Worm (Caenorhabditis elegans): Measurements from ENCODE around the gene Y82E9BL.1.

Gene Y82E9BL.1

ce11 chrIII:1395355-1395754, 40.1 kb upstream of the Y82E9BL.1 start:
- no peak for TF ChIP-seq zip-8 (tag; optimal IDR thresholded peaks at IDR 0.05)
- no peak for TF ChIP-seq sem-2 (GFP tag; optimal IDR thresholded peaks at IDR 0.05)
- TF ChIP-seq ceh-39 (tag; optimal IDR thresholded peaks at IDR 0.05) = no peak
- no peak for TF ChIP-seq ztf-11 (tag; optimal IDR thresholded peaks at IDR 0.05)
- no peak for TF ChIP-seq tbx-8 (GFP tag; optimal IDR thresholded peaks at IDR 0.05)
- no peak for TF ChIP-seq bed-3 (GFP tag; optimal IDR thresholded peaks at IDR 0.05)
- TF ChIP-seq ceh-83 (GFP tag; optimal IDR thresholded peaks at IDR 0.05) = no peak
- TF ChIP-seq lsy-2 (tag; optimal IDR thresholded peaks at IDR 0.05) = no peak
- no peak for TF ChIP-seq nhr-28 (tag; optimal IDR thresholded peaks at IDR 0.05)
- TF ChIP-seq mab-5 (tag; optimal IDR thresholded peaks at IDR 0.05) = no peak

ce11 chrIII:1392763-1393162, 37.5 kb upstream of the Y82E9BL.1 start:
- TF ChIP-seq ces-1 (GFP tag; optimal IDR thresholded peaks at IDR 0.05) = no peak
- TF ChIP-seq drap-1 (GFP tag; optimal IDR thresholded peaks at IDR 0.05) = no peak
- no peak for TF ChIP-seq mls-2 (tag; optimal IDR thresholded peaks at IDR 0.05)
- no peak for TF ChIP-seq zip-8 (tag; optimal IDR thresholded peaks at IDR 0.05)
- no peak for TF ChIP-seq ceh-43 (GFP tag; optimal IDR thresholded peaks at IDR 0.05)
- no peak for TF ChIP-seq ham-2 (GFP tag; optimal IDR thresholded peaks at IDR 0.05)
- no peak for TF ChIP-seq ztf-11 (tag; optimal IDR thresholded peaks at IDR 0.05)
- TF ChIP-seq nhr-237 (tag; optimal IDR thresholded peaks at IDR 0.05) = no peak
- TF ChIP-seq sptf-1 (tag; optimal IDR thresholded peaks at IDR 0.05) = no peak
- TF ChIP-seq M03D4.4 (tag; optimal IDR thresholded peaks at IDR 0.05) = no peak
- no peak for TF ChIP-seq blmp-1 (tag; optimal IDR thresholded peaks at IDR 0.05)
- TF ChIP-seq lin-32 (GFP tag; optimal IDR thresholded peaks at IDR 0.05) = no peak
- no peak for TF ChIP-seq cnd-1 (tag; optimal IDR thresholded peaks at IDR 0.05)
- no peak for TF ChIP-seq nhr-2 (tag; optimal IDR thresholded peaks at IDR 0.05)
- TF ChIP-seq nhr-28 (tag; optimal IDR thresholded peaks at IDR 0.05) = no peak
- TF ChIP-seq pha-4 (tag; optimal IDR thresholded peaks at IDR 0.05) = no peak

ce11 chrIII:1391752-1392151, 36.5 kb upstream of the Y82E9BL.1 start, which contains the start of gene pals-17:
pals-17 (minus strand) TSS chrIII:1391852.
- TF ChIP-seq nhr-76 (tag; optimal IDR thresholded peaks at IDR 0.05) (no peak), mep-1 (tag; optimal IDR thresholded peaks at IDR 0.05) (no peak), unc-62 (GFP tag; optimal IDR thresholded peaks at IDR 0.05) (no peak), zip-8 (tag; optimal IDR thresholded peaks at IDR 0.05) (no peak), elt-3 (tag; optimal IDR thresholded peaks at IDR 0.05) (no peak), sem-2 (GFP tag; optimal IDR thresholded peaks at IDR 0.05) (no peak), nhr-237 (tag; optimal IDR thresholded peaks at IDR 0.05) (no peak), mab-5 (tag; optimal IDR thresholded peaks at IDR 0.05) (no peak), flh-1 (GFP tag; optimal IDR thresholded peaks at IDR 0.05) (no peak), cnd-1 (tag; optimal IDR thresholded peaks at IDR 0.05) (no peak)

- TF ChIP-seq elt-3 (tag; optimal IDR thresholded peaks at IDR 0.05) = no peak
- no peak for TF ChIP-seq blmp-1 (tag; optimal IDR thresholded peaks at IDR 0.05)
- no peak for TF ChIP-seq unc-39 (tag; optimal IDR thresholded peaks at IDR 0.05)
- no peak for TF ChIP-seq sem-2 (GFP tag; optimal IDR thresholded peaks at IDR 0.05)
- no peak for TF ChIP-seq mab-5 (tag; optimal IDR thresholded peaks at IDR 0.05)
- no peak for TF ChIP-seq lsy-2 (tag; optimal IDR thresholded peaks at IDR 0.05)
- no peak for TF ChIP-seq ceh-39 (tag; optimal IDR thresholded peaks at IDR 0.05)
- no peak for TF ChIP-seq sptf-1 (tag; optimal IDR thresholded peaks at IDR 0.05)
- TF ChIP-seq ham-2 (GFP tag; optimal IDR thresholded peaks at IDR 0.05) = no peak
- TF ChIP-seq ztf-11 (tag; optimal IDR thresholded peaks at IDR 0.05) = no peak
- TF ChIP-seq unc-62 (GFP tag; optimal IDR thresholded peaks at IDR 0.05) = no peak
- TF ChIP-seq tbx-8 (GFP tag; optimal IDR thresholded peaks at IDR 0.05) = no peak
- TF ChIP-seq mep-1 (tag; optimal IDR thresholded peaks at IDR 0.05) = no peak
- no peak for TF ChIP-seq flh-1 (GFP tag; optimal IDR thresholded peaks at IDR 0.05)
- TF ChIP-seq ceh-83 (GFP tag; optimal IDR thresholded peaks at IDR 0.05) = no peak
- no peak for TF ChIP-seq elt-1 (tag; optimal IDR thresholded peaks at IDR 0.05; ENCODE audit: borderline replicate concordance, insufficient read depth)
- no peak for TF ChIP-seq bed-3 (GFP tag; optimal IDR thresholded peaks at IDR 0.05)
Measured at ce11 chrIII:1389988-1390387, 34.8 kb upstream of the Y82E9BL.1 start.

ce11 chrIII:1388274-1389058, 33.2 kb upstream of the Y82E9BL.1 start, which contains the start of gene pals-20:
pals-20 (minus strand) TSS chrIII:1388324.
- TF ChIP-seq lsy-2 (tag; optimal IDR thresholded peaks at IDR 0.05) = no peak
- no peak for TF ChIP-seq nhr-12 (tag; optimal IDR thresholded peaks at IDR 0.05)
- TF ChIP-seq nhr-28 (tag; optimal IDR thresholded peaks at IDR 0.05) = no peak
- no peak for TF ChIP-seq blmp-1 (tag; optimal IDR thresholded peaks at IDR 0.05)
- no peak for TF ChIP-seq mep-1 (tag; optimal IDR thresholded peaks at IDR 0.05)
- TF ChIP-seq nhr-76 (tag; optimal IDR thresholded peaks at IDR 0.05) = no peak
- no peak for TF ChIP-seq lin-13 (tag; optimal IDR thresholded peaks at IDR 0.05)
- no peak for TF ChIP-seq ztf-11 (tag; optimal IDR thresholded peaks at IDR 0.05)
- no peak for TF ChIP-seq elt-1 (tag; optimal IDR thresholded peaks at IDR 0.05; ENCODE audit: borderline replicate concordance, insufficient read depth)
- no peak for TF ChIP-seq nhr-2 (tag; optimal IDR thresholded peaks at IDR 0.05)

All from whole organism, mixed stage, embryonic.